Worm (Caenorhabditis elegans) whole organism, early embryonic: Measurements from ENCODE around the gene C16D9.9.

Experiments used
- B0310.2 ChIP-seq: sonication (generic microtip); optimal IDR thresholded peaks from 2 replicates; lab custom pipeline; 2016; ENCODE audit warnings: mild to moderate bottlenecking, missing genetic modification characterization, missing compliant biosample characterization
- F13C5.2 ChIP-seq: sonication (generic microtip); optimal IDR thresholded peaks from 2 replicates; lab custom pipeline; 2017; ENCODE audit warnings: mild to moderate bottlenecking, missing genetic modification characterization, inconsistent platforms, missing compliant biosample characterization
- aly-1 ChIP-seq: sonication (generic microtip); optimal IDR thresholded peaks from 2 replicates; lab custom pipeline; 2016; ENCODE audit warnings: missing genetic modification characterization, missing compliant biosample characterization
- ama-1 ChIP-seq: fragments of 150-350 bp; optimal IDR thresholded peaks from 2 replicates; lab custom pipeline; 2014
- ceh-13 ChIP-seq: fragments of 200-800 bp; sonication (Bioruptor generic); optimal IDR thresholded peaks from 2 replicates; lab custom pipeline; 2018; ENCODE audit warnings: mild to moderate bottlenecking, missing genetic modification characterization, missing compliant biosample characterization
- ceh-36 ChIP-seq: sonication (generic microtip); optimal IDR thresholded peaks from 2 replicates; lab custom pipeline; 2016; ENCODE audit warnings: missing genetic modification characterization, inconsistent platforms, missing compliant biosample characterization
- ets-7 ChIP-seq: sonication (generic microtip); optimal IDR thresholded peaks from 2 replicates; lab custom pipeline; 2016; ENCODE audit warnings: missing genotype, missing genetic modification characterization, missing compliant biosample characterization
- flt-1 ChIP-seq: fragments of 200-800 bp; sonication (Bioruptor generic); IDR thresholded peaks from 2 replicates; pipeline ENCODE4 v1.3.6; 2022; ENCODE audit warnings: missing genetic modification characterization, missing compliant biosample characterization
- hmbx-1 ChIP-seq: sonication (generic microtip); optimal IDR thresholded peaks from 2 replicates; lab custom pipeline; 2016; ENCODE audit warnings: mild to moderate bottlenecking, missing genetic modification characterization, missing compliant biosample characterization
- hmg-4 ChIP-seq: fragments of 200-800 bp; sonication (Bioruptor generic); optimal IDR thresholded peaks from 2 replicates; lab custom pipeline; 2018; ENCODE audit warnings: mild to moderate bottlenecking, missing genetic modification characterization, missing compliant biosample characterization
- hnd-1 ChIP-seq: sonication (generic microtip); optimal IDR thresholded peaks from 2 replicates; lab custom pipeline; 2016; ENCODE audit warnings: missing genetic modification characterization, missing compliant biosample characterization
- pes-1 ChIP-seq: fragments of 200-800 bp; sonication (Bioruptor generic); IDR thresholded peaks from 2 replicates; pipeline ENCODE4 v1.3.6; 2022; ENCODE audit warnings: missing genetic modification reagents, missing genetic modification characterization, missing compliant biosample characterization
- scrt-1 ChIP-seq: fragments of 200-800 bp; sonication (Bioruptor generic); IDR thresholded peaks from 2 replicates; pipeline ENCODE4 v1.3.6; 2022; ENCODE audit warnings: missing genetic modification characterization, missing compliant biosample characterization
- sea-1 ChIP-seq: fragments of 200-800 bp; sonication (Bioruptor generic); conservative IDR thresholded peaks from 2 replicates; pipeline ENCODE4 v1.3.6; 2022; ENCODE audit warnings: missing genetic modification characterization, missing compliant biosample characterization
- tbx-11 ChIP-seq: fragments of 200-800 bp; sonication (Bioruptor generic); IDR thresholded peaks from 2 replicates; pipeline ENCODE4 v1.3.6; 2022; ENCODE audit warnings: missing genetic modification characterization, missing compliant biosample characterization
- tbx-37 ChIP-seq: fragments of 200-800 bp; sonication (Bioruptor generic); conservative IDR thresholded peaks from 2 replicates; pipeline ENCODE4 v1.3.6; 2022; ENCODE audit warnings: missing genetic modification reagents, missing genetic modification characterization, missing compliant biosample characterization
- tra-4 ChIP-seq: sonication (generic microtip); optimal IDR thresholded peaks from 2 replicates; lab custom pipeline; 2017; ENCODE audit warnings: missing genetic modification characterization, missing compliant biosample characterization

The C16D9.9 gene

DNA sequence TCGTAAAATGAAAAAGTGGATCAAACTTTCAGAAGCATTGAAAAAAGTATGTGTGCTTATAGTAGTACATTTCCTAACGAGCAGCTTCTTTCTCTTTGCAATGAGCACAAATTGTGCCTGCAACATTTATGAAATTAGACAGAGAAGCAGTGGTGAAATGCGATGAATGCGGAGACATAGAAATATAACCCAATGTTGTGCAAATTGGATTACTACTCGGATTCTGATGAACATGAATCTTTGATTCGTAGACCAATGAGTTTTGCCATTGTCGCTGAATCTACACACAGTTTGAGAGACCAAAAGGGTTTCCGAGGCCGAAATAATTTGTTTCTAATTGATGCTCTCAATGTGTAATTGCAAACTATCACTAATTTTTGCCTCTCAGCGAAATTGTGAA, 10.1 kb upstream of the C16D9.9 start:
- TF ChIP-seq tbx-11 (GFP tag; lab: Robert Waterston, UW), result no peak
- TF ChIP-seq ceh-13 (GFP tag; lab: Kevin White, UChicago), result no peak
- TF ChIP-seq sea-1, result no peak
- TF ChIP-seq flt-1 (GFP tag; lab: Robert Waterston, UW), result no peak
- no peak for TF ChIP-seq F13C5.2 (tag; lab: Kevin White, UChicago)
- no peak for TF ChIP-seq hmg-4 (GFP tag; lab: Kevin White, UChicago)
- TF ChIP-seq hnd-1 (tag; lab: Kevin White, UChicago), result no peak
- no peak for TF ChIP-seq scrt-1 (GFP tag; lab: Robert Waterston, UW)
- TF ChIP-seq ets-7 (tag; lab: Kevin White, UChicago), result no peak
- no peak for TF ChIP-seq hmbx-1 (tag; lab: Kevin White, UChicago)
- no peak for TF ChIP-seq B0310.2 (tag; lab: Kevin White, UChicago)
- no peak for TF ChIP-seq ceh-36 (tag; lab: Kevin White, UChicago)
- TF ChIP-seq ama-1 (lab: Kevin White, UChicago), result no peak

DNA sequence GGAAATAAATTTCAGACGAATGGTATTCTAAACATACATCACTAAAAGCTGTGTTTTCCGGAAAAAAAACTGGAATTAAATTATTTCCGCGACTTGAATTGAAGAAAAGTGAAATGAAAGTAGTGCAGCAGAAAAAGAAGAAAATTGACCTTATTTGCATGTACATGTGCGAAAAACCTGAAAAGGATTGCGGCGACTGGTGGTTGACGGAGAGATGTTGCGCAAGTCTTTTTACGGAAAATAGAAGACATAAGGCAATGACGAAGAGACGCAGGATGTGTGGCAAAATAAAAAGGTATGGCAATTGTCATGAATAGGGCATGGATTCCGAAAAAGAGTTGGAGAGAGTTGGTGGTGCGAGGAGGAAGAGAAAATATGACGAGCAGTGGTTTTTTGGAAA, 9.1 kb upstream of the C16D9.9 start:
- TF ChIP-seq tra-4 (tag; lab: Kevin White, UChicago), result no peak
- TF ChIP-seq ama-1 (lab: Kevin White, UChicago), result no peak

DNA sequence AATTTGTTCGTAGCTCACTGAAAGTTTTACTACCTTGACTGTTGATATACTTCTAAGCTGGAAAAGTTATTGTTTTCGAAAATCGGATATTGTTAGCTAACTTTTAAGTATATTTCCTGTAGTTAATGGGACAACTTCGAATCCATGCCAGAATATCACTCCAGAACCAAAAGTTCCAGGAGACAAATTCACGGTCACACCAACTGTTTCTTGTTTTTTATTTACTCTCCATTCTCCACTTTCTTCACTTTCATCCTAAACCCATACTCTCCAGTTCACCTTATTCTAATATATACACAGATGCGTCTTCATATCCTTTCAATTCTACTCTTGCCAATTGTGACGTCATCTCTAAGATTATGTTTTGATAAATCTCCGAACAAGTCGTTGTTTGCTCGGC, 5.0 kb upstream of the C16D9.9 start, which contains the start of gene C16D9.1:
Gene C16D9.1 (plus strand): TSS at position 301 of the 400 bp plus-strand sequence.
- TF ChIP-seq hnd-1 (tag; lab: Kevin White, UChicago), result no peak
- no peak for TF ChIP-seq B0310.2 (tag; lab: Kevin White, UChicago)
- no peak for TF ChIP-seq hmbx-1 (tag; lab: Kevin White, UChicago)
- no peak for TF ChIP-seq tbx-37 (GFP tag; lab: Robert Waterston, UW)
- TF ChIP-seq hmg-4 (GFP tag; lab: Kevin White, UChicago), result no peak
- TF ChIP-seq F13C5.2 (tag; lab: Kevin White, UChicago), result no peak
- no peak for TF ChIP-seq ama-1 (lab: Kevin White, UChicago)
- TF ChIP-seq sea-1, result no peak
- TF ChIP-seq flt-1 (GFP tag; lab: Robert Waterston, UW), result no peak

DNA sequence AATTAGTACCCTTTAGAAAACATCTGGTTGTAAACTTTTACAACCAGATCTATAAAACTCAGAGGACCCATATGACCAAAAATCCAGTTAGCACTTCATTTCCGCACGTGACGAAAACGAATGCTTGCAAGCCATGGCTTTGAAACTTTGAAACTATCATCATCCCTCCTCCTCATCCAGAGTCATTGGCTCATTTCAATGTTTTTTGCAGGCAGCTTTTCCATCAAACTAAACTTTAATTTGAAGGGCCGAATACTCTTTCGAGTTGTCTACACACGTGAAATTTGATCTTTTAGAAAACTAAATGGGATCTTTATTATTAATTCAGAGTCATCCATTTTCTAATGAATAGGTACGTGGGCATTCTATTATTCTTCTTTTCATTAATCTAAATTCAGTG, 1.8 kb upstream of the C16D9.9 start:
- TF ChIP-seq hmg-4 (GFP tag; lab: Kevin White, UChicago) (no peak), flt-1 (GFP tag; lab: Robert Waterston, UW) (no peak), hnd-1 (tag; lab: Kevin White, UChicago) (no peak), tbx-11 (GFP tag; lab: Robert Waterston, UW) (no peak), B0310.2 (tag; lab: Kevin White, UChicago) (no peak), sea-1 (no peak), ama-1 (lab: Kevin White, UChicago) (no peak), tbx-37 (GFP tag; lab: Robert Waterston, UW) (no peak), pes-1 (no peak), tra-4 (tag; lab: Kevin White, UChicago) (no peak), F13C5.2 (tag; lab: Kevin White, UChicago) (no peak), ceh-13 (GFP tag; lab: Kevin White, UChicago) (no peak), ets-7 (tag; lab: Kevin White, UChicago) (no peak), scrt-1 (GFP tag; lab: Robert Waterston, UW) (no peak), aly-1 (tag; lab: Kevin White, UChicago) (no peak), hmbx-1 (tag; lab: Kevin White, UChicago) (no peak)

DNA sequence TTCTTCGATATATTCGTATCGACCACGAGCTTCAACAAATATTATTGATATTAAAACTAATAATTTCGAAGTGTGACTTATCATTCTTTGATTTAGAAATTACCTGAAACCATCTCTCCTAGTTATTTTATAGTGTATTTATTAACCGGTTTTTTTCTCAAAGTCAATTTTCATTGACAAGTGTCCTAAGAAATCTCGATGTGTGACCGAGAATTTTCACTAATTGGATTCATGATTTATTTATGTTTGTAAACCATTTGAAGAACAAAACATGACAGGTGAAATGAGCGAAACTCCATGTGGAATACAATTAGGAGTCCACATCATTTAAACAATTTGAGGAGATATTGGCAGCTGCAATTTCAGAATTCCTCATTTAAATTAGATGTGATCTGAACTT, 575 bp upstream of the C16D9.9 start, which contains the start of gene C16D9.8:
Gene C16D9.8 (minus strand): TSS at position 101 of the 400 bp plus-strand sequence.
- TF ChIP-seq tra-4 (tag; lab: Kevin White, UChicago) (no peak), ceh-13 (GFP tag; lab: Kevin White, UChicago) (no peak), hmg-4 (GFP tag; lab: Kevin White, UChicago) (no peak), pes-1 (no peak), ama-1 (lab: Kevin White, UChicago) (no peak), B0310.2 (tag; lab: Kevin White, UChicago) (no peak), hmbx-1 (tag; lab: Kevin White, UChicago) (no peak), hnd-1 (tag; lab: Kevin White, UChicago) (no peak), F13C5.2 (tag; lab: Kevin White, UChicago) (no peak), tbx-11 (GFP tag; lab: Robert Waterston, UW) (no peak), tbx-37 (GFP tag; lab: Robert Waterston, UW) (no peak), sea-1 (no peak), scrt-1 (GFP tag; lab: Robert Waterston, UW) (no peak), aly-1 (tag; lab: Kevin White, UChicago) (no peak), ceh-36 (tag; lab: Kevin White, UChicago) (no peak), ets-7 (tag; lab: Kevin White, UChicago) (no peak), flt-1 (GFP tag; lab: Robert Waterston, UW) (no peak)

DNA sequence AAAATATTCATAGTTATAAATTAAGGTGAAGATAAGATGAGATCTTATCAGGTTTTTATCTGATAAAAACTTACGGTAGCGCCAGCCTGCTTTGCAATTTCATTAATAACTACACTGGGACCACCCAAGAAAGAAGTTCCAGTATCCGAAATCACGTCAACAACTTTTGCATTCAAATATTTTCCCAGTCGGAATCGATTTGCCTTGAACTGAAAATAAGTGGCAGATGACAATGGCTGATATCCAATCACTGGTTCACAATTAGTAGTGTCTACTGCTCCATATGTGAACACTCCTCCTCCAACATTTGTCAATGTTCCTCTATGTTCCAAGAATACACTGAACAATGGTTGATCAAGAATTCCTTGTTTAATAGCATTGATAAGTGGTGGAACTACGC, 2.2 kb downstream of the C16D9.9 start, which contains the start of gene F21F8.5:
Gene F21F8.5 (minus strand): TSS at position 101 of the 400 bp plus-strand sequence.
- TF ChIP-seq sea-1 (no peak), F13C5.2 (tag; lab: Kevin White, UChicago) (no peak)

DNA sequence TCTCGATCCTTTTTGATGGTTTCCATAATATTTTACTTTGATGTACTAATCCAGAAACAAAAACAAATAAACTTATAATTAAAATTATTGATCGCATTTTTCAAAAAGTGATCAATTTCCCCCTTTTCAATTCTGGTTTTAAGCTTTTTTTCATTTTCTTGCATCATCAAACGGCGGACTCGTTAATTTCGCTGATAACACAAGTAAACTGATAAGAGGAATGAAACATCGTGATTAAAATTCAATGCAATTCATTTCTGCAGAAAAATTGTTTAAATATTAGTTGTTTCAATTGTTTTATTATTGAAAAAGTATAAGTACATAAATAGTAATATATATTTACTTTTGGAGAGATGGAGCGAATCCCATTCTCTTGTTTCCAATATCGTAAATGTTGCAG, 3.2 kb downstream of the C16D9.9 start:
- no peak for TF ChIP-seq ceh-13 (GFP tag; lab: Kevin White, UChicago)
- no peak for TF ChIP-seq tbx-37 (GFP tag; lab: Robert Waterston, UW)
- TF ChIP-seq hnd-1 (tag; lab: Kevin White, UChicago), result no peak
- TF ChIP-seq hmg-4 (GFP tag; lab: Kevin White, UChicago), result no peak
- no peak for TF ChIP-seq tra-4 (tag; lab: Kevin White, UChicago)
- no peak for TF ChIP-seq ama-1 (lab: Kevin White, UChicago)
- TF ChIP-seq B0310.2 (tag; lab: Kevin White, UChicago), result no peak
- no peak for TF ChIP-seq ets-7 (tag; lab: Kevin White, UChicago)
- TF ChIP-seq F13C5.2 (tag; lab: Kevin White, UChicago), result no peak
- TF ChIP-seq ceh-36 (tag; lab: Kevin White, UChicago), result no peak
- no peak for TF ChIP-seq flt-1 (GFP tag; lab: Robert Waterston, UW)
